Fruit fly (Drosophila melanogaster) ovary, adult (tissue): ENCODE measurements around the gene AkhR.

Source experiments
- CG17801 ChIP-seq: fragments of 200-800 bp; optimal IDR thresholded peaks from 2 replicates; lab custom pipeline; 2019; ENCODE audit warnings: missing biosample characterization, mild to moderate bottlenecking, missing genetic modification characterization, moderate library complexity; ENCODE audit not compliant: partially characterized antibody

AkhR gene

DNA sequence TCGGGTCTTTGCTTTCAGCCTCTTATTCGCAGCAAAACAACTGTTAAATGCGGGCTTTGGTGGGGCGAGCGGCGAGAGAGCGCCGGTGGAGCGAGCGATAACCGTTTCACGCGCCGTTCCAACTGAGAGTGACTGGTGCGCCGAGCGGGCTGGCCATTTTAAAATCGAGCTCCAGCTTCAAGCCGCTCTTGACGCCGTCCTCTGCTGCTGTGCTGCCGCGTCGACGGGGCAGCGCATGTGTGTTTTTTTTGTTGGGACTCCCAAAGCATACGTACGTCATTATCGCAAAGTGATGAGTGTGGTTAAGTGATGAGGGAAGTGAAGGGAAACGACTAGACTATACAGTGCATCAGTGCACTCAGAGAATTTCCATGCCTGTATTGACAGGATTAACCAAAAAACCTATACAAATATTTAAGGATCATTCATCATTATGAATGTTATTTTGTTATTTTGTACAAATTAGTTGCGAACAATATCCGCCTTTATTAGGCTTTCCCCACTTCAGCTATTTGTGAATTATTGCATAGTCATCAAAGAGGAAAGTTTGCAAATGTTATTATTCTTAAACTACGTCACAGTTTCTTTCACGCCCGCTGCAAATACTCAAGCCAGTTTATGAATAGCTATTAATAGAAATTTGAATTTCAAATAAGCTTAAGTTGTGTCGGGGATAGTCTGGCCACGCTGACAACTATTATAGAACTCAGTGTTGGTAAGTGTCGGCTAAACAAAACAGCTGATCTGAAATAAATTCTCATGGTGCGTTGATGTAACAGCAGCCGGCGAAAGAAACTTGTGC, 42.6 kb downstream of the AkhR start, which contains the start of gene Spn27A:
TSS of gene Spn27A (minus strand) at position 137 of the 802 bp plus-strand sequence.
- TF ChIP-seq CG17801 (GFP tag; lab: Kevin White, UChicago), result peak; percentile 76

DNA sequence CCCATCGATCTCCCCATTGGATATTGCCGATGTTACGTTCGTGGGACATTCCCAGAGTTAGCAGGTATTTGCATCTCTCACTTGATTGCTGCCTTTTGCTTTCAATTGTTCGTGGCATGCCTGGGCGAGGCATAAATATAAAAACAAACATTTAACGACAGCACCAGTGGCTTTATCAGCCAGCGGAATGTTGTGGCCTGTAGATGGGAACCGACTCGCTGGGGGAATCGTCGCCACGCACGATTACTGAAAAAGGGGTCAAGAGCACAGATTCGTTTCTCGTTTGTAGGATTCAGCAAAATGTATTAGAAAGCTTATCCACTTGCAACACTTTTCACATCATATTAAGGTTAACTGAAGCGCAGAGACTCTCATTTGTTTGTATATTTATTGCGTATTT, 44.6 kb downstream of the AkhR start:
- no peak for TF ChIP-seq CG17801 (GFP tag; lab: Kevin White, UChicago)

DNA sequence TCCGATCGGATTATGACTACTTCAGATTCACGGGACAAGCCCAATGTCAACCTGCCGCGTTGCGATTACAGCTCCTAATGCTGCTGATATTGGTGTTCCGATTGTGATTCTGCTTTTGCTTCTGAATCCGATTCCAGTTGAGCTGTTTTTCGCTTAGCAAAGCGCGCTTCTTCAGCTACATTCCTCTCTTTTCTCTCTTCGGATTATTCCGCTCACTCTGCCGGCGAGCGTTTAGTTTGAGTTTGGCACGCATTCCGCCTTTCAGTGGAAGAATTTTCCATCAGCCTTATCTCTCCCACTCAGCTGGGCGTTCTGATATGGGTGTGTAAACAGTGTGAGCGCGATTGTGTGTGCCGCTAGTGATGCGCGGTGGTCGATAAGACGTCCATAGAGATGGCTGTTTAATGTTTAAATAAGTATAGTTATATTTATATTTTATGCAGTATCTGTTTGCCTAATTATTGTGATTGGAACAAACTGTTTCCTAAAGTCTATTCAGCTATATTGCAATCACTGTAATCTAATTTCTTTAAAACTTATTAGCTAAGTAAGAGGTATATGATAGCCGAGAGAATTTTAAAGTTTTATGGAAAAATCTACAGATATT, 48.2 kb downstream of the AkhR start, which contains the start of gene Galt:
TSS of gene Galt (minus strand) at position 315 of the 607 bp plus-strand sequence.
- peak; percentile 39 for TF ChIP-seq CG17801 (GFP tag; lab: Kevin White, UChicago)

DNA sequence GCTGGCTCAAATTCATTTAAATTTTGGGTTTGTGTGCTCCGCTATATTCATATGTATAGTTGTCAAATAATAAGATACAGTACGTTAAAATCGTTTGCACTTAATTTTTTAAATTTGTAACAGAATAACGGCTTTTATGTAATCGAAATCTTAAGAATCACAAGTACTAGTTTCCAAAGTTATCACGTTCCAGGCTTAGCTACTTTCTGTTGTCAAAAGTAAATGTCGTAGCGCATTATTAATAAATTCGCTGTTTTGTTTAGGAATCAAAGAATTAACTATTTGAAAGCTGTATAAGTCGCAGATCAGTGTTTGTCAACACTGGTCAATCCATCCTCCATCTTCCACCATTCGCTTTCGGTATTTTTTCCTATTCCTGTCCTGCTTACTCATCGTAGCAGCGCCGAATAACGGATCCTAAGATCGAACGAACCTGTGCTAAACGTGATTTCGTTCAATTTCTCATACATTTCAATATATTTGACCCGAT, 52.4 kb downstream of the AkhR start, which contains the start of the genes CG13771, CG34310 and cup:
TSS of gene CG13771 (minus strand) at position 51 of the 490 bp plus-strand sequence.
TSS of gene CG34310 (plus strand) at position 103 of the 490 bp plus-strand sequence.
TSS of gene cup (plus strand) at position 103 of the 490 bp plus-strand sequence.
- no peak for TF ChIP-seq CG17801 (GFP tag; lab: Kevin White, UChicago)
